Worm (Caenorhabditis elegans) whole organism, young adult: Measurements from ENCODE around the gene T13B5.9.

Experiments
- D2030.7 ChIP-seq: fragments of 200-800 bp; sonication (Bioruptor generic); IDR thresholded peaks from 2 replicates; pipeline ENCODE4 v1.3.6; 2022; ENCODE audit warnings: missing genetic modification reagents, missing genetic modification characterization, missing compliant biosample characterization
- F22D6.2 ChIP-seq: sonication (generic microtip); optimal IDR thresholded peaks from 2 replicates; lab custom pipeline; 2016; ENCODE audit warnings: mild to moderate bottlenecking, missing genetic modification characterization, missing compliant biosample characterization
- F33H1.4 ChIP-seq: fragments of 200-800 bp; sonication (Bioruptor generic); IDR thresholded peaks from 2 replicates; pipeline ENCODE4 v1.3.6; 2022; ENCODE audit warnings: missing genetic modification reagents, missing genetic modification characterization, missing compliant biosample characterization
- Y53G8AR.9 ChIP-seq: fragments of 200-800 bp; sonication (Bioruptor generic); conservative IDR thresholded peaks from 2 replicates; pipeline ENCODE4 v1.3.6; 2022; ENCODE audit warnings: missing genetic modification reagents, missing genetic modification characterization, missing compliant biosample characterization
- aptf-2 ChIP-seq: fragments of 200-800 bp; sonication (Bioruptor generic); conservative IDR thresholded peaks from 2 replicates; pipeline ENCODE4 v1.3.6; 2022; ENCODE audit warnings: missing genetic modification reagents, missing genetic modification characterization, missing compliant biosample characterization
- athp-1 ChIP-seq: sonication (generic microtip); optimal IDR thresholded peaks from 2 replicates; lab custom pipeline; 2017; ENCODE audit warnings: mild to moderate bottlenecking, missing genetic modification characterization, missing compliant biosample characterization
- attf-3 ChIP-seq: fragments of 200-800 bp; sonication (Bioruptor generic); conservative IDR thresholded peaks from 2 replicates; pipeline ENCODE4 v1.3.6; 2022; ENCODE audit warnings: missing genetic modification reagents, missing genetic modification characterization, missing compliant biosample characterization
- attf-5 ChIP-seq: fragments of 200-800 bp; sonication (Bioruptor generic); optimal IDR thresholded peaks from 2 replicates; lab custom pipeline; 2018; ENCODE audit warnings: mild to moderate bottlenecking, missing genetic modification characterization, missing compliant biosample characterization
- attf-6 ChIP-seq: fragments of 200-800 bp; sonication (Bioruptor generic); IDR thresholded peaks from 2 replicates; pipeline ENCODE4 v1.3.6; 2022; ENCODE audit warnings: missing genetic modification reagents, missing genetic modification characterization, missing compliant biosample characterization
- bed-2 ChIP-seq: fragments of 200-800 bp; sonication (Bioruptor generic); IDR thresholded peaks from 2 replicates; pipeline ENCODE4 v1.3.6; 2022; ENCODE audit warnings: missing genetic modification reagents, missing genetic modification characterization, missing compliant biosample characterization
- ceh-100 ChIP-seq: fragments of 200-800 bp; sonication (Bioruptor generic); IDR thresholded peaks from 2 replicates; pipeline ENCODE4 v1.3.6; 2022; ENCODE audit warnings: missing genetic modification reagents, missing genetic modification characterization, missing compliant biosample characterization
- dpl-1 ChIP-seq: fragments of 150-350 bp; optimal IDR thresholded peaks from 2 replicates; lab custom pipeline; 2014; ENCODE audit warnings: missing biosample characterization, missing genetic modification reagents, missing genetic modification characterization
- efl-1 ChIP-seq: fragments of 150-350 bp; optimal IDR thresholded peaks from 2 replicates; lab custom pipeline; 2014; ENCODE audit warnings: missing biosample characterization, missing genetic modification reagents, missing genetic modification characterization
- egrh-3 ChIP-seq: fragments of 200-800 bp; sonication (Bioruptor generic); IDR thresholded peaks from 2 replicates; pipeline ENCODE4 v1.3.6; 2022; ENCODE audit warnings: missing genetic modification reagents, missing genetic modification characterization, missing compliant biosample characterization
- ekl-4 ChIP-seq: fragments of 200-800 bp; sonication (Bioruptor generic); IDR thresholded peaks from 2 replicates; pipeline ENCODE4 v1.3.6; 2022; ENCODE audit warnings: missing genetic modification reagents, missing genetic modification characterization, missing compliant biosample characterization
- hrde-1 ChIP-seq: sonication (generic microtip); optimal IDR thresholded peaks from 2 replicates; lab custom pipeline; 2016; ENCODE audit warnings: missing genetic modification characterization, mild to moderate bottlenecking, missing compliant biosample characterization, moderate library complexity, missing genotype, missing genetic modification reagents, borderline replicate concordance
- hsf-1 ChIP-seq: fragments of 200-800 bp; sonication (Bioruptor generic); IDR thresholded peaks from 2 replicates; pipeline ENCODE4 v1.3.6; 2022; ENCODE audit warnings: missing genetic modification reagents, missing genetic modification characterization, missing compliant biosample characterization
- lin-26 ChIP-seq: fragments of 200-800 bp; sonication (Bioruptor generic); IDR thresholded peaks from 2 replicates; pipeline ENCODE4 v1.3.6; 2022; ENCODE audit warnings: missing genetic modification reagents, missing genetic modification characterization, missing compliant biosample characterization
- lin-40 ChIP-seq: sonication (generic microtip); optimal IDR thresholded peaks from 2 replicates; lab custom pipeline; 2016; ENCODE audit warnings: missing genetic modification characterization, mild to moderate bottlenecking, missing compliant biosample characterization, missing genotype, missing genetic modification reagents
- lin-54 ChIP-seq: fragments of 200-800 bp; sonication (Bioruptor generic); optimal IDR thresholded peaks from 2 replicates; lab custom pipeline; 2018; ENCODE audit warnings: mild to moderate bottlenecking, missing genetic modification characterization, missing compliant biosample characterization
- lir-1 ChIP-seq: fragments of 200-800 bp; sonication (Bioruptor generic); conservative IDR thresholded peaks from 2 replicates; pipeline ENCODE4 v1.3.6; 2022; ENCODE audit warnings: missing genetic modification reagents, missing genetic modification characterization, missing compliant biosample characterization
- lsl-1 ChIP-seq: fragments of 200-800 bp; sonication (Bioruptor generic); optimal IDR thresholded peaks from 2 replicates; lab custom pipeline; 2018; ENCODE audit warnings: mild to moderate bottlenecking, missing genetic modification characterization, moderate library complexity, missing compliant biosample characterization
- madf-3 ChIP-seq: fragments of 200-800 bp; sonication (Bioruptor generic); IDR thresholded peaks from 2 replicates; pipeline ENCODE4 v1.3.6; 2022; ENCODE audit warnings: missing genetic modification reagents, missing genetic modification characterization, missing compliant biosample characterization
- madf-6 ChIP-seq: fragments of 200-800 bp; sonication (Bioruptor generic); IDR thresholded peaks from 2 replicates; pipeline ENCODE4 v1.3.6; 2022; ENCODE audit warnings: missing genetic modification reagents, missing genetic modification characterization, missing compliant biosample characterization
- madf-8 ChIP-seq: fragments of 200-800 bp; sonication (Bioruptor generic); conservative IDR thresholded peaks from 2 replicates; pipeline ENCODE4 v1.3.6; 2022; ENCODE audit warnings: missing genetic modification reagents, missing genetic modification characterization, missing compliant biosample characterization
- mcd-1 ChIP-seq: fragments of 200-800 bp; sonication (Bioruptor generic); IDR thresholded peaks from 2 replicates; pipeline ENCODE4 v1.3.6; 2022; ENCODE audit warnings: missing genetic modification reagents, missing genetic modification characterization, missing compliant biosample characterization
- nfya-1 ChIP-seq: sonication (generic microtip); optimal IDR thresholded peaks from 2 replicates; lab custom pipeline; 2017; ENCODE audit warnings: antibody characterized with exemption, missing compliant biosample characterization, missing genetic modification characterization, borderline replicate concordance; ENCODE audit not compliant: insufficient read depth
- tlf-1 ChIP-seq: fragments of 200-800 bp; sonication (Bioruptor generic); optimal IDR thresholded peaks from 2 replicates; lab custom pipeline; 2018; ENCODE audit warnings: mild to moderate bottlenecking, missing genetic modification characterization, missing compliant biosample characterization
- unc-130 ChIP-seq: sonication (generic microtip); optimal IDR thresholded peaks from 2 replicates; lab custom pipeline; 2016; ENCODE audit warnings: missing genetic modification reagents, missing genetic modification characterization, missing compliant biosample characterization
- zfh-2 ChIP-seq: fragments of 200-800 bp; sonication (Bioruptor generic); conservative IDR thresholded peaks from 2 replicates; pipeline ENCODE4 v1.3.6; 2022; ENCODE audit warnings: missing genetic modification reagents, missing genetic modification characterization, missing compliant biosample characterization
- zim-3 ChIP-seq: sonication (generic microtip); optimal IDR thresholded peaks from 2 replicates; lab custom pipeline; 2017; ENCODE audit warnings: mild to moderate bottlenecking, missing genetic modification characterization, moderate library complexity, missing compliant biosample characterization
- ztf-18 ChIP-seq: sonication (generic microtip); optimal IDR thresholded peaks from 2 replicates; lab custom pipeline; 2016; ENCODE audit warnings: missing genotype, mild to moderate bottlenecking, missing genetic modification characterization, missing compliant biosample characterization
- ztf-28 ChIP-seq: fragments of 200-800 bp; sonication (Bioruptor generic); IDR thresholded peaks from 2 replicates; pipeline ENCODE4 v1.3.6; 2022; ENCODE audit warnings: missing genetic modification reagents, missing genetic modification characterization, missing compliant biosample characterization

The T13B5.9 gene

DNA sequence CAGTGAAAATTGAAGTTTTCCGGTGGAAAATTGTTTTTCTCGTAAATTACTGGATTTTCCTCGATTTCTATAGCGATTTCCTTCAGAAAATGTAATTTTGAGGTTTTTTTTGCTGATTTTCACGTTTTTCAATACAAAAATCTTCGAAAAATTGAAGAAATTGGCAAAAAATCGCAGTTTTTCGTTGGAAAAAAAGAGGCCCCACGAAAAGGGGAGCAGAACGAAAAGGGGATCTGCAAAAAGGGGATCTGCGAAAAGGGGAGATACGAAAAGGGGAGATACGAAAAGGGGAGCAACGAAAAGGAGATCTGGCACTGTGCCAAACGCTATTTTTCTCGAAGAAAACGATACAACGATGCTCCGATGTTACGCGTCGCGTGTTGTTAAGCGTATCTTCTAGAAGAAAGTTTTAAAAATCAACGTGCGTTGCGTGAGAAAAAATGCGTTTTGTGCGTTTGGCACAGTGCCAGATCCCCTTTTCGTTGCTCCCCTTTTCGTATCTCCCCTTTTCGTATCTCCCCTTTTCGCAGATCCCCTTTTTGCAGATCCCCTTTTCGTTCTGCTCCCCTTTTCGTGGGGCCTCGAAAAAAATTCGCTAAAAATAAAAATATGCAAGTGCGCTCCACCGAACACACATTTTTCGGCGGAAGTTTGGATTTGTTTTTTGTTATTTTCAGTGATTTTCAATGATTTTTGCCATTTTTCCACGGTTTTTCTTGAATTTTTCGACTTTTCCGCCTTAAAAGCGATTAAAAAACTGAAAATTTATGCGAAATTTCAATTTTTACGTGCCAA lies 30.2 kb upstream of the T13B5.9 start (continued):
- TF ChIP-seq attf-3 (GFP tag; lab: Robert Waterston, UW): peak; percentile 77
- 0 out of 2 replicates have a peak, but pooled peaks have one; percentile 55 for TF ChIP-seq attf-6 (GFP tag; lab: Robert Waterston, UW)
- TF ChIP-seq tlf-1: peak; percentile 3
- 0 out of 2 replicates have a peak, but pooled peaks have one; percentile 25 for TF ChIP-seq madf-8
- peak; percentile 99 for TF ChIP-seq D2030.7
- peak; percentile 99 for TF ChIP-seq ceh-100 (GFP tag; lab: Robert Waterston, UW)
- peak; percentile 71 for TF ChIP-seq lin-26 (GFP tag; lab: Robert Waterston, UW)
- peak; percentile 46; the same call in 1 of the 2 replicates for TF ChIP-seq ekl-4 (GFP tag; lab: Robert Waterston, UW)
- TF ChIP-seq Y53G8AR.9 (GFP tag; lab: Robert Waterston, UW): peak; percentile 67; the same call in 1 of the 2 replicates
- TF ChIP-seq madf-6 (GFP tag; lab: Robert Waterston, UW): peak; percentile 63
- TF ChIP-seq efl-1 (GFP tag; lab: Kevin White, UChicago): peak; percentile 31
- TF ChIP-seq F33H1.4 (GFP tag; lab: Robert Waterston, UW): peak; percentile 64
- TF ChIP-seq lin-40: peak; percentile 46
- TF ChIP-seq mcd-1 (GFP tag; lab: Robert Waterston, UW): peak; percentile 96
- TF ChIP-seq bed-2: peak; percentile 63
- peak; percentile 15 for TF ChIP-seq dpl-1 (GFP tag; lab: Kevin White, UChicago)
- TF ChIP-seq egrh-3 (GFP tag; lab: Robert Waterston, UW): peak; percentile 66
- peak; percentile 90 for TF ChIP-seq ztf-28
- TF ChIP-seq ztf-18 (tag; lab: Kevin White, UChicago): peak; percentile 24
- TF ChIP-seq hsf-1 (GFP tag; lab: Robert Waterston, UW): peak; percentile 90
- TF ChIP-seq aptf-2 (GFP tag; lab: Robert Waterston, UW): peak; percentile 80
- peak; percentile 14 for TF ChIP-seq lsl-1
- peak; percentile 46 for TF ChIP-seq unc-130 (GFP tag; lab: Kevin White, UChicago)
- TF ChIP-seq lir-1 (GFP tag; lab: Robert Waterston, UW): peak; percentile 71; the same call in 1 of the 2 replicates
- peak; percentile 18 for TF ChIP-seq zim-3 (tag; lab: Kevin White, UChicago)
- peak; percentile 0 for TF ChIP-seq athp-1

DNA sequence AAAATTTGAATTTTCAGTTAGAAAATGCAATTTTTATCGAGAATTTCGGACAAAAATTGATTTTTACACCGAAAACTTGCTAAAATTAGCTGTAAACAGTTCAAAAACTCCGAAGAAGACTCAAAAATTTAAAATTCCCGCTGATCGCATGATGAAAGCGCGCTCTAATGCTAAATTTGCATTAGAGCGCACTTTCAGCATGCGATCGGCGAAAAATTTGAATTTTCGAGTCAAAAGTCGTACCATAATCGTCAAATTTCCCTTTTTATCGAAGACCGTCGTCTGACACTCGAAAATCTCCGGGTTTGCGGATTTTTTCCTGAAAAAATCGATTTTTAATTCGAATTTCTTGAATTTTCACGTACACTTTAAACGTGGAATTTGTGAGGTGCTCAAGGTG lies 29.0 kb upstream of the T13B5.9 start:
- TF ChIP-seq lin-54 (GFP tag; lab: Kevin White, UChicago) (peak; percentile 20), nfya-1 (tag; lab: Kevin White, UChicago) (no peak), madf-3 (GFP tag; lab: Robert Waterston, UW) (no peak), mcd-1 (GFP tag; lab: Robert Waterston, UW) (peak; percentile 77), ceh-100 (GFP tag; lab: Robert Waterston, UW) (peak; percentile 29; the same call in 1 of the 2 replicates), F33H1.4 (GFP tag; lab: Robert Waterston, UW) (no peak), F22D6.2 (tag; lab: Kevin White, UChicago) (no peak), athp-1 (no peak)

DNA sequence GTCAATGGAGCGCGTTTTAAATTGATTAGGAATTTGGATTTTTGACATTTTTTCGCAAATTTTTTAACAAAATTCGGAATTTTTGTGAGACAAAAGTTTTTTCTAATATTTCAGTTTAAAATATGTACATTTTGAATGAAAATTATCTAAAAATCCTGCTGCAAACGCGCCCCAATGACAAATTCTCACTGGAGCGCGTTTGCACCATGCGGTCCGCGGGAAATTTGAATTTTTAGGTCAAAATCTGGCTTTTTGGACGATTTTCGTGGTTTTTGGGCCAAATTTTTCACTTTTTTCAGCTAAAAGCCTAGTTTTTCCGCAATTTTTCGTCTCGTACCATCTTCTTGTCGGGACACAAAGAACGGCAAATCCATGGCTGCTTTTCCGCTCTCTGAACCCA lies 28.4 kb upstream of the T13B5.9 start:
- no peak for TF ChIP-seq hrde-1 (tag; lab: Kevin White, UChicago)
- peak; percentile 70 for TF ChIP-seq mcd-1 (GFP tag; lab: Robert Waterston, UW)
- peak; percentile 31 for TF ChIP-seq lin-54 (GFP tag; lab: Kevin White, UChicago)
- TF ChIP-seq, all 124 proteins: peak for 2

DNA sequence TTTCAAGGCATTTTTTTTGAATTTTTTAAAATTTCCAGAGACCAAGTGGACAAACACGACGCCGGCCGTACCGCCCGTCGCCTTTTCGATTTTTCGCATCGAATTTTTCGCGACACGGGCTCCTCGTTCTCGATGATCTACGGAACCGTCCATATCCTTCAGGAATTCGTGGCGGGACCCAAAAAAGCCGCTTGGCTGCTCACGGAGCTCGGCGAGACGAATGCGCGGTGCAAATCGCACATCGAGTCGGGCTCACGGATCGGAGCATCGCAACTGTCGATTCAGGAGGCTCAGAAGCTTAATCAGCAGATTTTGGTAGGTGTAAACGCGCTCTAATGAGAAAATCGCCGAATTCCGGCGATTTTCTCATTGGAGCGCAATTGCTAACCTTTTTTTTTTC lies 27.5 kb upstream of the T13B5.9 start:
- TF ChIP-seq zfh-2 (GFP tag; lab: Robert Waterston, UW) (peak; percentile 65), attf-5 (GFP tag; lab: Kevin White, UChicago) (no peak)
